Worm (Caenorhabditis elegans) whole organism, mixed stage, embryonic: ENCODE measurements around the gene srx-115.

Source experiments
- bed-3 ChIP-seq: fragments of 200-800 bp; sonication (Bioruptor generic); optimal IDR thresholded peaks from 3 replicates; lab custom pipeline; 2018; ENCODE audit warnings: mild to moderate bottlenecking, missing genetic modification characterization, moderate library complexity, missing compliant biosample characterization
- blmp-1 ChIP-seq: fragments of 150-350 bp; optimal IDR thresholded peaks from 2 replicates; lab custom pipeline; 2014; ENCODE audit warnings: missing biosample characterization, missing genetic modification characterization
- ceh-83 ChIP-seq: fragments of 200-800 bp; sonication (Bioruptor generic); optimal IDR thresholded peaks from 2 replicates; lab custom pipeline; 2018; ENCODE audit warnings: mild to moderate bottlenecking, missing genetic modification characterization, missing compliant biosample characterization
- elt-1 ChIP-seq: sonication (generic microtip); optimal IDR thresholded peaks from 2 replicates; lab custom pipeline; 2017; ENCODE audit warnings: missing genetic modification characterization, mild to moderate bottlenecking, missing compliant biosample characterization, antibody characterized with exemption, moderate library complexity, borderline replicate concordance; ENCODE audit not compliant: insufficient read depth
- elt-3 ChIP-seq: fragments of 150-350 bp; optimal IDR thresholded peaks from 2 replicates; lab custom pipeline; 2014; ENCODE audit warnings: missing biosample characterization, missing genetic modification characterization
- lin-13 ChIP-seq: fragments of 150-350 bp; optimal IDR thresholded peaks from 2 replicates; lab custom pipeline; 2014; ENCODE audit warnings: missing biosample characterization, missing genetic modification characterization
- lsy-2 ChIP-seq: fragments of 150-350 bp; optimal IDR thresholded peaks from 2 replicates; lab custom pipeline; 2014; ENCODE audit warnings: missing biosample characterization, missing genetic modification characterization
- mab-5 ChIP-seq: fragments of 150-350 bp; optimal IDR thresholded peaks from 2 replicates; lab custom pipeline; 2014; ENCODE audit warnings: missing biosample characterization, missing genetic modification characterization
- nhr-76 ChIP-seq: sonication (generic microtip); optimal IDR thresholded peaks from 2 replicates; lab custom pipeline; 2017; ENCODE audit warnings: missing biosample characterization, missing genetic modification characterization
- pha-4 ChIP-seq: fragments of 150-350 bp; optimal IDR thresholded peaks from 2 replicates; lab custom pipeline; 2018; ENCODE audit warnings: missing biosample characterization, missing genetic modification reagents, missing genetic modification characterization
- unc-120 ChIP-seq: sonication (generic microtip); optimal IDR thresholded peaks from 2 replicates; lab custom pipeline; 2017; ENCODE audit warnings: missing genetic modification characterization, missing compliant biosample characterization; ENCODE audit not compliant: poor library complexity, severe bottlenecking
- unc-62 ChIP-seq: fragments of 150-350 bp; optimal IDR thresholded peaks from 2 replicates; lab custom pipeline; 2014; ENCODE audit warnings: missing biosample characterization, missing genetic modification reagents, missing genetic modification characterization

DNA sequence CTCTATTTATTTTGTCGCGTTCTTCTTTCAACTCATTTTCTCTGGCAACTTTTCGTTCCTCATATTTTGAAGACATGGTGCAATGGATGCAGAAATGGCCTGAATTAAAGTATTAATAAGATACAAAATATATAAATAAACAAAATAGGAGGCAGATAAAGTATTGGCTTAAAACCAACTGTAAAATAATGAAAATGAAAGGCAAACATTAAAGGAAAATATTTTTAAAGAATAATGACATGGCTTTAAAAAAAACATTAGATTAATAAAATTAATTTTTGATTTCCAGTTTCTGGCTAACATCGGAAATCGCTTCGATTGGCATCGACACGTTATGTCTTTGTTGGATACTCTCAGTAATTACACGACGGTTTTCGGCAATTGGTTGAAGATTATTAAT lies 11.3 kb upstream of the srx-115 start, which contains the start of gene ddn-1:
- TF ChIP-seq elt-3 (no peak), pha-4 (tag; lab: Kevin White, UChicago) (no peak), lsy-2 (tag; lab: Kevin White, UChicago) (no peak), elt-1 (tag; lab: Kevin White, UChicago) (no peak), unc-62 (GFP tag; lab: Kevin White, UChicago) (no peak), blmp-1 (tag; lab: Kevin White, UChicago) (no peak), ceh-83 (GFP tag; lab: Kevin White, UChicago) (no peak), nhr-76 (tag; lab: Kevin White, UChicago) (no peak), unc-120 (no peak), mab-5 (no peak), lin-13 (no peak), bed-3 (GFP tag; lab: Kevin White, UChicago) (no peak)
